Worm (Caenorhabditis elegans) whole organism, late embryonic: Measurements from ENCODE around the gene tbx-38.

ENCODE experiments used
- C38D4.7 ChIP-seq: fragments of 200-800 bp; sonication (Bioruptor generic); optimal IDR thresholded peaks from 2 replicates; lab custom pipeline; 2018; ENCODE audit warnings: mild to moderate bottlenecking, missing genetic modification characterization, moderate library complexity, missing compliant biosample characterization
- K02D7.2 ChIP-seq: sonication (generic microtip); optimal IDR thresholded peaks from 2 replicates; lab custom pipeline; 2017; ENCODE audit warnings: mild to moderate bottlenecking, missing genetic modification characterization, missing compliant biosample characterization
- K09A11.1 ChIP-seq: sonication (generic microtip); optimal IDR thresholded peaks from 2 replicates; lab custom pipeline; 2017; ENCODE audit warnings: antibody characterized with exemption, mild to moderate bottlenecking, missing genetic modification characterization, missing compliant biosample characterization; ENCODE audit not compliant: insufficient read depth
- T23F11.4 ChIP-seq: fragments of 200-800 bp; sonication (Bioruptor generic); optimal IDR thresholded peaks from 2 replicates; lab custom pipeline; 2018; ENCODE audit warnings: mild to moderate bottlenecking, missing genetic modification characterization, missing compliant biosample characterization
- Y22D7AL.16 ChIP-seq: sonication (generic microtip); optimal IDR thresholded peaks from 2 replicates; lab custom pipeline; 2016; ENCODE audit warnings: missing genetic modification characterization, missing compliant biosample characterization
- ama-1 ChIP-seq: fragments of 150-350 bp; optimal IDR thresholded peaks from 2 replicates; lab custom pipeline; 2014
- ceh-18 ChIP-seq: sonication (generic microtip); optimal IDR thresholded peaks from 2 replicates; lab custom pipeline; 2016; ENCODE audit warnings: missing genetic modification characterization, missing compliant biosample characterization
- ceh-19 ChIP-seq: fragments of 200-800 bp; sonication (Bioruptor generic); optimal IDR thresholded peaks from 2 replicates; lab custom pipeline; 2018; ENCODE audit warnings: mild to moderate bottlenecking, missing genetic modification characterization, missing compliant biosample characterization
- ceh-31 ChIP-seq: sonication (generic microtip); optimal IDR thresholded peaks from 2 replicates; lab custom pipeline; 2016; ENCODE audit warnings: missing genetic modification characterization, missing compliant biosample characterization
- elt-2 ChIP-seq: sonication (generic microtip); optimal IDR thresholded peaks from 2 replicates; lab custom pipeline; 2016; ENCODE audit warnings: missing genetic modification reagents, missing genetic modification characterization, missing compliant biosample characterization
- elt-4 ChIP-seq: sonication (generic microtip); optimal IDR thresholded peaks from 2 replicates; lab custom pipeline; 2016; ENCODE audit warnings: missing genetic modification characterization, missing compliant biosample characterization
- ets-4 ChIP-seq: sonication (generic microtip); optimal IDR thresholded peaks from 2 replicates; lab custom pipeline; 2016; ENCODE audit warnings: missing genetic modification characterization, missing compliant biosample characterization
- eyg-1 ChIP-seq: sonication (generic microtip); optimal IDR thresholded peaks from 2 replicates; lab custom pipeline; 2016; ENCODE audit warnings: missing genotype, missing genetic modification characterization, missing compliant biosample characterization
- fkh-10 ChIP-seq: fragments of 150-350 bp; optimal IDR thresholded peaks from 2 replicates; lab custom pipeline; 2014; ENCODE audit warnings: missing biosample characterization, missing genetic modification reagents, missing genetic modification characterization
- hlh-13 ChIP-seq: fragments of 200-800 bp; sonication (Bioruptor generic); optimal IDR thresholded peaks from 2 replicates; lab custom pipeline; 2018; ENCODE audit warnings: mild to moderate bottlenecking, missing genetic modification characterization, missing compliant biosample characterization
- hlh-6 ChIP-seq: sonication (generic microtip); optimal IDR thresholded peaks from 2 replicates; lab custom pipeline; 2016; ENCODE audit warnings: missing genotype, missing genetic modification characterization, missing compliant biosample characterization
- lim-6 ChIP-seq: sonication (generic microtip); optimal IDR thresholded peaks from 2 replicates; lab custom pipeline; 2016; ENCODE audit warnings: missing genetic modification characterization, missing compliant biosample characterization
- madf-2 ChIP-seq: sonication (generic microtip); optimal IDR thresholded peaks from 2 replicates; lab custom pipeline; 2017; ENCODE audit warnings: missing genetic modification characterization, missing compliant biosample characterization
- mec-3 ChIP-seq: sonication (generic microtip); optimal IDR thresholded peaks from 2 replicates; lab custom pipeline; 2016; ENCODE audit warnings: borderline replicate concordance, missing genetic modification characterization, missing compliant biosample characterization
- npax-4 ChIP-seq: sonication (generic microtip); optimal IDR thresholded peaks from 2 replicates; lab custom pipeline; 2016; ENCODE audit warnings: missing genetic modification characterization, missing compliant biosample characterization
- odd-2 ChIP-seq: sonication (generic microtip); optimal IDR thresholded peaks from 2 replicates; lab custom pipeline; 2017; ENCODE audit warnings: antibody characterized with exemption, mild to moderate bottlenecking, missing genetic modification characterization, missing compliant biosample characterization
- pax-1 ChIP-seq: fragments of 150-350 bp; optimal IDR thresholded peaks from 2 replicates; lab custom pipeline; 2014; ENCODE audit warnings: missing biosample characterization, missing genetic modification characterization
- pha-4 ChIP-seq: fragments of 150-350 bp; optimal IDR thresholded peaks from 2 replicates; lab custom pipeline; 2018; ENCODE audit warnings: missing biosample characterization, missing genetic modification reagents, missing genetic modification characterization
- pqm-1 ChIP-seq: sonication (generic microtip); optimal IDR thresholded peaks from 2 replicates; lab custom pipeline; 2016; ENCODE audit warnings: missing genetic modification characterization, missing compliant biosample characterization
- ref-2 ChIP-seq: sonication (generic microtip); optimal IDR thresholded peaks from 2 replicates; lab custom pipeline; 2016; ENCODE audit warnings: missing genetic modification characterization, missing compliant biosample characterization
- rnt-1 ChIP-seq: sonication (generic microtip); optimal IDR thresholded peaks from 2 replicates; lab custom pipeline; 2016; ENCODE audit warnings: missing genetic modification characterization, missing compliant biosample characterization
- sox-2 ChIP-seq: fragments of 200-800 bp; sonication (Bioruptor generic); IDR thresholded peaks from 2 replicates; pipeline ENCODE4 v1.3.6; 2022; ENCODE audit warnings: missing genetic modification reagents, missing genetic modification characterization, missing compliant biosample characterization
- syd-9 ChIP-seq: sonication (generic microtip); optimal IDR thresholded peaks from 2 replicates; lab custom pipeline; 2016; ENCODE audit warnings: mild to moderate bottlenecking, missing genetic modification characterization, moderate library complexity, missing compliant biosample characterization
- unc-3 ChIP-seq, 2 experiments: fragments of 200-800 bp in 1 of 2; sonication (Bioruptor generic) in 1 of 2; sonication (generic microtip) in 1 of 2; conservative IDR thresholded peaks in 1 of 2; optimal IDR thresholded peaks in 1 of 2; 2 replicates each; pipeline versions ENCODE4 v1.3.6 to Lab custom; 2016 to 2022; ENCODE audit warnings: missing compliant biosample characterization in 2 of 2, missing genetic modification characterization in 2 of 2, missing genetic modification reagents in 1 of 2
- unc-42 ChIP-seq: sonication (generic microtip); optimal IDR thresholded peaks from 2 replicates; lab custom pipeline; 2016; ENCODE audit warnings: missing genotype, missing genetic modification characterization, missing compliant biosample characterization
- unc-55 ChIP-seq: sonication (generic microtip); optimal IDR thresholded peaks from 2 replicates; lab custom pipeline; 2017; ENCODE audit warnings: missing biosample characterization, missing genetic modification reagents, missing genetic modification characterization
- zip-5 ChIP-seq: sonication (generic microtip); optimal IDR thresholded peaks from 2 replicates; lab custom pipeline; 2016; ENCODE audit warnings: missing genetic modification characterization, missing compliant biosample characterization

tbx-38 gene

ce11 chrIII:11817865-11818264 is 32.0 kb upstream of the tbx-38 start:
- no peak for TF ChIP-seq elt-4
- TF ChIP-seq pha-4: no peak
- no peak for TF ChIP-seq lim-6
- TF ChIP-seq zip-5 (tag; lab: Kevin White, UChicago): no peak
- no peak for TF ChIP-seq sox-2
- no peak for TF ChIP-seq hlh-13 (GFP tag; lab: Kevin White, UChicago)
- no peak for TF ChIP-seq K09A11.1
- TF ChIP-seq fkh-10 (GFP tag; lab: Kevin White, UChicago): no peak
- no peak for TF ChIP-seq mec-3 (tag; lab: Kevin White, UChicago)
- no peak for TF ChIP-seq unc-3 (GFP tag; conservative IDR thresholded peaks at IDR 0.05; lab: Robert Waterston, UW)
- no peak for TF ChIP-seq unc-3 (tag; optimal IDR thresholded peaks at IDR 0.05; lab: Kevin White, UChicago)
- no peak for TF ChIP-seq elt-2 (tag; lab: Kevin White, UChicago)
- TF ChIP-seq pax-1 (tag; lab: Kevin White, UChicago): no peak
- no peak for TF ChIP-seq pqm-1

- TF ChIP-seq C38D4.7 (GFP tag; lab: Kevin White, UChicago) (no peak), ets-4 (tag; lab: Kevin White, UChicago) (no peak), ama-1 (no peak), odd-2 (tag; lab: Kevin White, UChicago) (no peak), eyg-1 (tag; lab: Kevin White, UChicago) (no peak), T23F11.4 (GFP tag; lab: Kevin White, UChicago) (no peak), madf-2 (tag; lab: Kevin White, UChicago) (no peak), syd-9 (tag; lab: Kevin White, UChicago) (no peak)
Measured at ce11 chrIII:11816523-11817003, 30.7 kb upstream of the tbx-38 start, which contains the start of gene C18D11.1. Gene C18D11.1 (plus strand): TSS chrIII:11816573.

DNA sequence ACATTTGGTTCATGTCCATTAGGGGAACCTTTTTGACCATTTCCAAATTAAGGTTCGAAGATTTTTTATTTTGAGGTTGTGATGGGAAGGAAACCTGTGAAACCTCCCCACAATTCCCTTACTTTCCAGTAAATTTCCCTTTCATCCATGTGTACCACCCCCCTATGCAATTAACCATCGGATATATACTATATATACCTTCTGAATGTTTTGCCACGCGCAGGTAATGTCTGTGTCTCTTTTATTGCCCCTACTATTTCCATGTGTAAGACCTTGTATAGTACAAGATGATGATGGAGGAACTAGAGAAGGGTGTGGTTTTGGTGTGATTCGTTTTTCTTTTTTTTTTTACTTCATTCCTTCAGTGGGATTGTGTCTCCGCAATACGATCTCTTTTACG is 28.8 kb upstream of the tbx-38 start:
- no peak for TF ChIP-seq unc-55 (GFP tag; lab: Kevin White, UChicago)
- TF ChIP-seq K02D7.2 (tag; lab: Kevin White, UChicago): peak; percentile 12

ce11 chrIII:11811839-11812238 is 26.0 kb upstream of the tbx-38 start:
- no peak for TF ChIP-seq rnt-1 (tag; lab: Kevin White, UChicago)
- peak; percentile 30 for TF ChIP-seq ref-2
- TF ChIP-seq npax-4 (tag; lab: Kevin White, UChicago): no peak
- no peak for TF ChIP-seq hlh-13 (GFP tag; lab: Kevin White, UChicago)
- peak; percentile 9 for TF ChIP-seq hlh-6 (tag; lab: Kevin White, UChicago)
- peak; percentile 63 for TF ChIP-seq ceh-31

DNA sequence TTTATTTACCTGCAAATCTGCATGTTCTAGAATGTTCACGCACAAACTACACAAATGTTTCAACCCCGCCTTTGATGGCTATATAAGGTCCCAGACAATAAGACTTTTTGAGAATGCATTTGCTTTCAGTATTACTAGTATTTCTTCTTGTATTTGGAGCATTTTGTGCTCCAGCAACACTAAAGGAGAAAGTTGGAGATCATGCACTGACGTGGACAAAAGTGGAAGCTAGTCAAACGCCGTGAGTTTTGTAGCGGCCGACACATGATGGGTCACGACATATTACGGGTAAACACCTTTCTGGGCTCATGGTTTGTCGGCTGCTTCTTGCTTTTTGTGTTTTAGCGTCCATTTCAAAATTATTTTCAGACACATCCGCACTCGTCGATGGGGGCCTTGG is 24.6 kb upstream of the tbx-38 start, which contains the start of gene C18D11.6:
Gene C18D11.6 (plus strand): TSS at position 110 of the 400 bp plus-strand sequence.
- TF ChIP-seq ceh-19 (GFP tag; lab: Kevin White, UChicago) (no peak), K09A11.1 (no peak), npax-4 (tag; lab: Kevin White, UChicago) (no peak), unc-3 (GFP tag; conservative IDR thresholded peaks at IDR 0.05; lab: Robert Waterston, UW) (no peak), unc-3 (tag; optimal IDR thresholded peaks at IDR 0.05; lab: Kevin White, UChicago) (no peak), ceh-18 (tag; lab: Kevin White, UChicago) (no peak)
- TF ChIP-seq, all 69 proteins: peak for 0

DNA sequence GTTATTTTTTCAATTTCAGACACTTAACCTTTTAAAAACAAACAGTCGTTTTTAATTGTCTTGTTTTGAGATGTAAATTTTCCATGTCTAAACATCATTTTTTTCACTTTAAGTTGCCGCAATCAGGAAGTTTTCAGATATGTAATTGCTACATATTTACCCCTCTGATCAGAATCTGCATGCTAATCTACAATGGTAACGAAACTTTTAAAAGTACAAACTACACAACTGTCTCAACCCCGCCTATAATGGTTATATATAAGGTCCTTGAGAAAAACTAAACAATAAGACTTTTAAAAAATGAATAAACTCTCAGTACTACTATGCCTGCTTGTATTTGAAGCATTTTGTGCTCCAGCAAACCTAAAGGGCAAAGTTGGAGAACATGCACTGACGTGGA is 23.0 kb upstream of the tbx-38 start, which contains the start of gene C18D11.9:
Gene C18D11.9 (plus strand): TSS at position 301 of the 400 bp plus-strand sequence.
- TF ChIP-seq odd-2 (tag; lab: Kevin White, UChicago) (no peak), lim-6 (no peak), T23F11.4 (GFP tag; lab: Kevin White, UChicago) (no peak), Y22D7AL.16 (tag; lab: Kevin White, UChicago) (no peak), hlh-6 (tag; lab: Kevin White, UChicago) (no peak), unc-42 (tag; lab: Kevin White, UChicago) (no peak), elt-2 (tag; lab: Kevin White, UChicago) (no peak)
